Worm (Caenorhabditis elegans) whole organism, L4 larva: ENCODE data around the gene E04F6.4.

Experiments
- ama-1 ChIP-seq: fragments of 150-350 bp; optimal IDR thresholded peaks from 2 replicates; lab custom pipeline; 2014; ENCODE audit warnings: inconsistent platforms, mixed read lengths
- arid-1 ChIP-seq: fragments of 200-800 bp; sonication (Bioruptor generic); conservative IDR thresholded peaks from 2 replicates; pipeline ENCODE4 v1.3.6; 2022; ENCODE audit warnings: missing genetic modification reagents, missing genetic modification characterization, missing compliant biosample characterization
- ceh-82 ChIP-seq: sonication (generic microtip); optimal IDR thresholded peaks from 2 replicates; lab custom pipeline; 2017; ENCODE audit warnings: missing biosample characterization, missing genetic modification characterization
- lin-29 ChIP-seq: fragments of 200-800 bp; sonication (Bioruptor generic); IDR thresholded peaks from 2 replicates; pipeline ENCODE4 v1.3.6; 2022; ENCODE audit warnings: missing genetic modification reagents, missing genetic modification characterization, missing compliant biosample characterization
- lsy-2 ChIP-seq, 2 experiments: fragments of 150-350 bp in 1 of 2; sonication (generic microtip) in 1 of 2; optimal IDR thresholded peaks; 2 replicates each; lab custom pipeline; 2014 to 2017; ENCODE audit warnings: missing biosample characterization in 2 of 2, missing genetic modification characterization in 2 of 2
- mdt-29 ChIP-seq: fragments of 200-800 bp; sonication (Bioruptor generic); IDR thresholded peaks from 2 replicates; pipeline ENCODE4 v1.3.6; 2022; ENCODE audit warnings: missing genetic modification reagents, missing genetic modification characterization, missing compliant biosample characterization
- nhr-11 ChIP-seq: fragments of 150-350 bp; optimal IDR thresholded peaks from 2 replicates; lab custom pipeline; 2014; ENCODE audit warnings: missing biosample characterization, missing genetic modification characterization
- nhr-25 ChIP-seq: sonication (generic microtip); optimal IDR thresholded peaks from 2 replicates; lab custom pipeline; 2017; ENCODE audit warnings: missing genetic modification characterization, mild to moderate bottlenecking, missing compliant biosample characterization, antibody characterized with exemption, moderate library complexity, borderline replicate concordance; ENCODE audit not compliant: insufficient read depth
- tra-1 ChIP-seq: fragments of 200-800 bp; sonication (Bioruptor generic); IDR thresholded peaks from 2 replicates; pipeline ENCODE4 v1.3.6; 2022; ENCODE audit warnings: missing genetic modification reagents, missing genetic modification characterization, missing compliant biosample characterization

ce11 chrII:7151969-7152631 lies 37.1 kb upstream of the E04F6.4 start, which contains the start of gene fust-1:
- peak; percentile 84 for TF ChIP-seq lin-29 (GFP tag; lab: Robert Waterston, UW)
- peak; percentile 93 for TF ChIP-seq nhr-25
- TF ChIP-seq arid-1 = peak; percentile 96
- no peak for TF ChIP-seq ceh-82 (tag; lab: Kevin White, UChicago)
- peak; percentile 91 for TF ChIP-seq mdt-29 (GFP tag; lab: Robert Waterston, UW)
- TF ChIP-seq nhr-11 = peak; percentile 94
- peak; percentile 91 for TF ChIP-seq tra-1 (GFP tag; lab: Robert Waterston, UW)
- peak; percentile 72 for TF ChIP-seq ama-1 (lab: Kevin White, UChicago)
- TF ChIP-seq lsy-2 (tag; optimal IDR thresholded peaks at IDR 0.05; lab: Kevin White, UChicago) = peak; percentile 80 to 97
